Fruit fly (Drosophila melanogaster): ENCODE data around the gene Argp.

DNA sequence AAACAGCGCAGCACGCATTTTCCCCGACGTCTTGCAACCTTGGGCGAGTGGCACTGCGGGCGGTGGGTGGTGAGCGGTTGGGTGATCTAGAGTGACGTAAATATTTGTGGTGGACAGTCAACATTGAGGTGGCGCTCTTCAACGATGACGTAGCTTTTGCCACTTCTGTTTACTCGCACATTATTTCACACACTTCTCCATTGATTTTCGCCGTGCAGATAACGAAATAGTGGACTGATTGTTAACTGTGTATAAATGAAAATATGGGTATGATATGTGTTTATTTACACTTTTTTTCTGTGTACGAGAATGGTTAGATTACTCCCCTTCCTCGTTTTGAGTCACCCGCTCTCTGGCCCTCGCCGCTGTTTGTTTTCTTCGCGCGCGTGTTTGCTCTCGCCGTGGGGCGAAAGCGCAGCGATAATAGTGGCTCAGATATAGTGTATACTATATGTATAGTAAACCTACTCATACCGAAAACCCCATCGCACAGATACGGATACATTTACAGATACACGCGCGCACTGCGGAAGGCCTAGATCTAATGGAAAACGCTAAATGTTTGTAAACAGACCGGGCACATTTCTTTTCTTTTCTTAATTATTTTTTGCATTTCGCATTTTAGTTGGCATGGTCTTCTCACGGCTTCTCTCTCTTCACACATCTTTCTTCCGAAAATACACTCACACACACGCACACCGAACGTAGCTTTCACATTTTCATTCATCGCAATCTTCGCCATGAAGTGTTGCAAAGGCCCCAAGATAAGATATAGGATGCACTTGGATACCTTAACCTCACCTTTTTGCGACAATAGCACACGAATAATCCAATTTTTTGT lies 23.1 kb downstream of the Argp start, which contains the start of gene omd:
- no peak for TF ChIP-seq Hr78 (GFP tag; optimal IDR thresholded peaks at IDR 0.05)
- no peak for TF ChIP-seq h (GFP tag; optimal IDR thresholded peaks at IDR 0.05)

Data from whole organism, wandering third instar larva.